Worm (Caenorhabditis elegans) whole organism, L2 larva: ENCODE results near the gene dkc-1.

Source experiments
- C34F6.9 ChIP-seq: fragments of 150-350 bp; optimal IDR thresholded peaks from 2 replicates; lab custom pipeline; 2014; ENCODE audit warnings: missing biosample characterization, missing genetic modification characterization
- F13H6.1 ChIP-seq: sonication (generic microtip); optimal IDR thresholded peaks from 2 replicates; lab custom pipeline; 2016; ENCODE audit warnings: missing genetic modification characterization, missing compliant biosample characterization
- R02D3.7 ChIP-seq: fragments of 150-350 bp; optimal IDR thresholded peaks from 2 replicates; lab custom pipeline; 2014; ENCODE audit warnings: missing biosample characterization, missing genetic modification characterization
- Y55F3AM.14 ChIP-seq: fragments of 200-800 bp; sonication (Bioruptor generic); optimal IDR thresholded peaks from 2 replicates; lab custom pipeline; 2018; ENCODE audit warnings: mild to moderate bottlenecking, missing genetic modification characterization, missing compliant biosample characterization
- ZK546.5 ChIP-seq: sonication (generic microtip); optimal IDR thresholded peaks from 2 replicates; lab custom pipeline; 2017; ENCODE audit warnings: missing biosample characterization, missing genetic modification characterization
- alr-1 ChIP-seq: fragments of 150-350 bp; optimal IDR thresholded peaks from 2 replicates; lab custom pipeline; 2014; ENCODE audit warnings: missing biosample characterization, missing genetic modification characterization
- aly-2 ChIP-seq: fragments of 150-350 bp; optimal IDR thresholded peaks from 2 replicates; lab custom pipeline; 2014; ENCODE audit warnings: missing biosample characterization, missing genetic modification characterization
- ama-1 ChIP-seq: fragments of 150-350 bp; optimal IDR thresholded peaks from 2 replicates; lab custom pipeline; 2018; ENCODE audit warnings: inconsistent platforms
- blmp-1 ChIP-seq: sonication (generic microtip); optimal IDR thresholded peaks from 2 replicates; lab custom pipeline; 2017; ENCODE audit warnings: missing genetic modification characterization, mild to moderate bottlenecking, missing compliant biosample characterization, antibody characterized with exemption, moderate library complexity; ENCODE audit not compliant: insufficient read depth
- ceh-16 ChIP-seq: fragments of 150-350 bp; optimal IDR thresholded peaks from 2 replicates; lab custom pipeline; 2014; ENCODE audit warnings: missing biosample characterization, missing genetic modification characterization
- ceh-82 ChIP-seq: fragments of 150-350 bp; optimal IDR thresholded peaks from 2 replicates; lab custom pipeline; 2014; ENCODE audit warnings: missing biosample characterization, missing genetic modification characterization
- crh-2 ChIP-seq: sonication (generic microtip); optimal IDR thresholded peaks from 2 replicates; lab custom pipeline; 2017; ENCODE audit warnings: missing biosample characterization, missing genetic modification characterization
- dmd-4 ChIP-seq: sonication (generic microtip); optimal IDR thresholded peaks from 2 replicates; lab custom pipeline; 2017; ENCODE audit warnings: missing biosample characterization, missing genetic modification characterization
- egl-27 ChIP-seq: sonication (generic microtip); optimal IDR thresholded peaks from 3 replicates; lab custom pipeline; 2017; ENCODE audit warnings: missing biosample characterization, missing genetic modification reagents, missing genetic modification characterization
- elt-1 ChIP-seq: fragments of 150-350 bp; optimal IDR thresholded peaks from 2 replicates; lab custom pipeline; 2014; ENCODE audit warnings: missing biosample characterization, missing genetic modification characterization
- elt-3 ChIP-seq: sonication (generic microtip); optimal IDR thresholded peaks from 2 replicates; lab custom pipeline; 2017; ENCODE audit warnings: missing biosample characterization, missing genetic modification characterization
- fos-1 ChIP-seq: fragments of 150-350 bp; optimal IDR thresholded peaks from 2 replicates; lab custom pipeline; 2014; ENCODE audit warnings: missing biosample characterization, missing genetic modification characterization
- gmeb-1 ChIP-seq: fragments of 150-350 bp; optimal IDR thresholded peaks from 2 replicates; lab custom pipeline; 2014; ENCODE audit warnings: missing biosample characterization, missing genetic modification characterization
- lin-11 ChIP-seq: fragments of 150-350 bp; sonication (generic microtip); optimal IDR thresholded peaks from 2 replicates; lab custom pipeline; 2014; ENCODE audit warnings: missing biosample characterization, missing genetic modification characterization, inconsistent platforms, mixed read lengths
- lin-13 ChIP-seq: fragments of 150-350 bp; optimal IDR thresholded peaks from 2 replicates; lab custom pipeline; 2014; ENCODE audit warnings: missing biosample characterization, missing genetic modification reagents, missing genetic modification characterization
- lin-39 ChIP-seq: fragments of 150-350 bp; optimal IDR thresholded peaks from 2 replicates; lab custom pipeline; 2014; ENCODE audit warnings: missing biosample characterization, missing genetic modification reagents, missing genetic modification characterization
- lsy-2 ChIP-seq, 2 experiments: fragments of 150-350 bp in 1 of 2; sonication (generic microtip) in 1 of 2; optimal IDR thresholded peaks; 2 replicates each; lab custom pipeline; 2014 to 2017; ENCODE audit warnings: missing biosample characterization in 2 of 2, missing genetic modification characterization in 2 of 2
- mab-5 ChIP-seq: fragments of 150-350 bp; optimal IDR thresholded peaks from 2 replicates; lab custom pipeline; 2014; ENCODE audit warnings: missing biosample characterization, missing genetic modification characterization
- mbf-1 ChIP-seq: sonication (generic microtip); optimal IDR thresholded peaks from 2 replicates; lab custom pipeline; 2017; ENCODE audit warnings: missing biosample characterization, missing genetic modification characterization
- mdl-1 ChIP-seq, 2 experiments: fragments of 150-350 bp in 1 of 2; sonication (generic microtip) in 1 of 2; optimal IDR thresholded peaks; 2 replicates each; lab custom pipeline; 2017; ENCODE audit warnings: missing biosample characterization in 2 of 2, missing genetic modification characterization in 2 of 2
- nhr-10 ChIP-seq: sonication (generic microtip); optimal IDR thresholded peaks from 2 replicates; lab custom pipeline; 2017; ENCODE audit warnings: missing biosample characterization, missing genetic modification characterization
- nhr-11 ChIP-seq: fragments of 150-350 bp; optimal IDR thresholded peaks from 2 replicates; lab custom pipeline; 2014; ENCODE audit warnings: missing biosample characterization, missing genetic modification characterization
- nhr-12 ChIP-seq: fragments of 150-350 bp; optimal IDR thresholded peaks from 2 replicates; lab custom pipeline; 2014; ENCODE audit warnings: missing biosample characterization, missing genetic modification characterization
- nhr-129 ChIP-seq: fragments of 150-350 bp; optimal IDR thresholded peaks from 2 replicates; lab custom pipeline; 2014; ENCODE audit warnings: missing biosample characterization, missing genetic modification characterization
- nhr-21 ChIP-seq: fragments of 150-350 bp; optimal IDR thresholded peaks from 2 replicates; lab custom pipeline; 2014; ENCODE audit warnings: missing biosample characterization, missing genetic modification characterization
- nhr-23 ChIP-seq: fragments of 150-350 bp; optimal IDR thresholded peaks from 2 replicates; lab custom pipeline; 2014; ENCODE audit warnings: missing biosample characterization, missing genetic modification reagents, missing genetic modification characterization
- nhr-237 ChIP-seq: fragments of 150-350 bp; optimal IDR thresholded peaks from 2 replicates; lab custom pipeline; 2014; ENCODE audit warnings: missing biosample characterization, missing genetic modification characterization
- nhr-25 ChIP-seq: fragments of 150-350 bp; sonication (generic microtip); optimal IDR thresholded peaks from 3 replicates; lab custom pipeline; 2014; ENCODE audit warnings: missing biosample characterization, missing genetic modification characterization
- nhr-6 ChIP-seq: fragments of 150-350 bp; optimal IDR thresholded peaks from 2 replicates; lab custom pipeline; 2014; ENCODE audit warnings: missing biosample characterization, missing genetic modification characterization
- nhr-77 ChIP-seq: fragments of 150-350 bp; optimal IDR thresholded peaks from 2 replicates; lab custom pipeline; 2014; ENCODE audit warnings: missing biosample characterization, missing genetic modification characterization
- peb-1 ChIP-seq: fragments of 150-350 bp; optimal IDR thresholded peaks from 2 replicates; lab custom pipeline; 2014; ENCODE audit warnings: missing biosample characterization, missing genetic modification characterization
- sem-4 ChIP-seq: fragments of 150-350 bp; optimal IDR thresholded peaks from 2 replicates; lab custom pipeline; 2014; ENCODE audit warnings: missing biosample characterization, missing genetic modification reagents, missing genetic modification characterization
- skn-1 ChIP-seq: sonication (generic microtip); optimal IDR thresholded peaks from 2 replicates; lab custom pipeline; 2017; ENCODE audit warnings: missing biosample characterization, missing genetic modification characterization
- sma-3 ChIP-seq: sonication (generic microtip); optimal IDR thresholded peaks from 2 replicates; lab custom pipeline; 2016; ENCODE audit warnings: missing genetic modification reagents, missing genetic modification characterization, missing compliant biosample characterization
- sma-9 ChIP-seq, 2 experiments: fragments of 150-350 bp in 1 of 2; sonication (generic microtip) in 1 of 2; optimal IDR thresholded peaks; 2 replicates each; lab custom pipeline; 2014 to 2016; ENCODE audit warnings: missing genetic modification characterization in 2 of 2, mild to moderate bottlenecking in 1 of 2, missing biosample characterization in 1 of 2, missing compliant biosample characterization in 1 of 2, missing genetic modification reagents in 1 of 2, moderate library complexity in 1 of 2
- snpc-4 ChIP-seq: fragments of 150-350 bp; optimal IDR thresholded peaks from 2 replicates; lab custom pipeline; 2014; ENCODE audit warnings: missing biosample characterization, missing genetic modification characterization
- unc-39 ChIP-seq: fragments of 150-350 bp; optimal IDR thresholded peaks from 2 replicates; lab custom pipeline; 2014; ENCODE audit warnings: missing biosample characterization, missing genetic modification characterization
- unc-55 ChIP-seq: fragments of 150-350 bp; sonication (generic microtip); optimal IDR thresholded peaks from 3 replicates; lab custom pipeline; 2014; ENCODE audit warnings: missing biosample characterization, missing genetic modification reagents, missing genetic modification characterization
- unc-62 ChIP-seq: fragments of 150-350 bp; optimal IDR thresholded peaks from 2 replicates; lab custom pipeline; 2014; ENCODE audit warnings: missing biosample characterization, missing genetic modification reagents, missing genetic modification characterization
- zag-1 ChIP-seq: fragments of 150-350 bp; optimal IDR thresholded peaks from 2 replicates; lab custom pipeline; 2014; ENCODE audit warnings: missing biosample characterization, missing genetic modification characterization
- ztf-1 ChIP-seq: fragments of 200-800 bp; sonication (Bioruptor generic); conservative IDR thresholded peaks from 2 replicates; pipeline ENCODE4 v1.3.6; 2022; ENCODE audit warnings: missing genetic modification characterization, missing compliant biosample characterization
- ztf-11 ChIP-seq: sonication (generic microtip); optimal IDR thresholded peaks from 2 replicates; lab custom pipeline; 2017; ENCODE audit warnings: missing biosample characterization, missing genetic modification characterization
- ztf-4 ChIP-seq: fragments of 150-350 bp; optimal IDR thresholded peaks from 2 replicates; lab custom pipeline; 2014; ENCODE audit warnings: missing biosample characterization, missing genetic modification characterization

Gene dkc-1

ce11 chrIII:10719057-10719456 is 29.2 kb upstream of the dkc-1 start (continued):
- TF ChIP-seq nhr-23 (tag; lab: Kevin White, UChicago) (no peak), dmd-4 (tag; lab: Kevin White, UChicago) (no peak), nhr-129 (tag; lab: Kevin White, UChicago) (peak; percentile 20), crh-2 (tag; lab: Kevin White, UChicago) (peak; percentile 94), lin-13 (GFP tag; lab: Kevin White, UChicago) (peak; percentile 5), nhr-237 (tag; lab: Kevin White, UChicago) (no peak), nhr-21 (no peak), nhr-10 (tag; lab: Kevin White, UChicago) (no peak), fos-1 (tag; lab: Kevin White, UChicago) (peak; percentile 61), nhr-11 (tag; lab: Kevin White, UChicago) (no peak), ceh-82 (no peak), mbf-1 (no peak), mab-5 (tag; lab: Kevin White, UChicago) (no peak), F13H6.1 (tag; lab: Kevin White, UChicago) (peak; percentile 50), C34F6.9 (tag; lab: Kevin White, UChicago) (no peak), lin-39 (tag; lab: Kevin White, UChicago) (no peak)
- TF ChIP-seq, all 48 proteins: peak for 10

ce11 chrIII:10720170-10720569 is 28.1 kb upstream of the dkc-1 start:
- TF ChIP-seq gmeb-1 (tag; lab: Kevin White, UChicago) (peak; percentile 77), lin-39 (tag; lab: Kevin White, UChicago) (no peak), zag-1 (tag; lab: Kevin White, UChicago) (peak; percentile 43), nhr-12 (tag; lab: Kevin White, UChicago) (no peak), nhr-25 (tag; lab: Kevin White, UChicago) (peak; percentile 38), ztf-4 (tag; lab: Kevin White, UChicago) (peak; percentile 87), unc-62 (no peak), Y55F3AM.14 (GFP tag; lab: Kevin White, UChicago) (peak; percentile 9), mdl-1 (tag; optimal IDR thresholded peaks at IDR 0.05; lab: Kevin White, UChicago) (peak; percentile 50 to 69), ZK546.5 (tag; lab: Kevin White, UChicago) (no peak), nhr-77 (peak; percentile 31), peb-1 (tag; lab: Kevin White, UChicago) (no peak), egl-27 (peak; percentile 83), F13H6.1 (tag; lab: Kevin White, UChicago) (peak; percentile 96), unc-55 (GFP tag; lab: Kevin White, UChicago) (peak; percentile 87), crh-2 (tag; lab: Kevin White, UChicago) (peak; percentile 83), mab-5 (tag; lab: Kevin White, UChicago) (peak; percentile 66), nhr-11 (tag; lab: Kevin White, UChicago) (no peak), blmp-1 (tag; lab: Kevin White, UChicago) (peak; percentile 35), nhr-129 (tag; lab: Kevin White, UChicago) (peak; percentile 85), sma-3 (GFP tag; lab: Kevin White, UChicago) (peak; percentile 83), lin-11 (tag; lab: Kevin White, UChicago) (peak; percentile 58), ztf-1 (GFP tag; lab: Robert Waterston, UW) (no peak), elt-3 (tag; lab: Kevin White, UChicago) (no peak), C34F6.9 (tag; lab: Kevin White, UChicago) (peak; percentile 92), nhr-21 (peak; percentile 73), ztf-11 (tag; lab: Kevin White, UChicago) (no peak), aly-2 (tag; lab: Kevin White, UChicago) (no peak), sem-4 (tag; lab: Kevin White, UChicago) (peak; percentile 85), nhr-237 (tag; lab: Kevin White, UChicago) (peak; percentile 31), snpc-4 (tag; lab: Kevin White, UChicago) (peak; percentile 19), sma-9 (GFP tag; optimal IDR thresholded peaks at IDR 0.05; lab: Kevin White, UChicago) (peak; percentile 95), sma-9 (tag; optimal IDR thresholded peaks at IDR 0.05; lab: Kevin White, UChicago) (no peak), ama-1 (lab: Kevin White, UChicago) (no peak), alr-1 (tag; lab: Kevin White, UChicago) (no peak), nhr-23 (tag; lab: Kevin White, UChicago) (no peak), fos-1 (tag; lab: Kevin White, UChicago) (peak; percentile 88), dmd-4 (tag; lab: Kevin White, UChicago) (no peak), lin-13 (GFP tag; lab: Kevin White, UChicago) (peak; percentile 66), nhr-6 (tag; lab: Kevin White, UChicago) (no peak), nhr-10 (tag; lab: Kevin White, UChicago) (no peak), R02D3.7 (tag; lab: Kevin White, UChicago) (no peak), skn-1 (no peak), unc-39 (no peak), lsy-2 (tag; optimal IDR thresholded peaks at IDR 0.05; lab: Kevin White, UChicago) (peak; percentile 57 to 87), ceh-82 (no peak), elt-1 (tag; lab: Kevin White, UChicago) (no peak), mbf-1 (no peak), ceh-16 (tag; lab: Kevin White, UChicago) (peak; percentile 56)
